Fruit fly (Drosophila melanogaster) whole organism, embryonic: ENCODE data around the gene Mondo.

ENCODE experiments used
- Awh ChIP-seq: fragments of 200-800 bp; sonication (Bioruptor generic); IDR thresholded peaks from 2 replicates; pipeline ENCODE4, ENCODE4 v1.3.6; 2022; ENCODE audit warnings: missing biosample characterization, missing genetic modification characterization
- CG13287 ChIP-seq: fragments of 200-800 bp; sonication (Bioruptor generic); IDR thresholded peaks from 2 replicates; pipeline ENCODE4 v1.3.6; 2022; ENCODE audit warnings: missing biosample characterization, missing genetic modification characterization; ENCODE audit not compliant: partially characterized antibody
- CG18011 ChIP-seq: fragments of 200-800 bp; sonication (Bioruptor generic); optimal IDR thresholded peaks from 2 replicates; lab custom pipeline; 2017; ENCODE audit warnings: missing biosample characterization, missing genetic modification characterization, mild to moderate bottlenecking, moderate library complexity, missing genotype
- CG18599 ChIP-seq: fragments of 200-800 bp; sonication (Bioruptor generic); optimal IDR thresholded peaks from 3 replicates; lab custom pipeline; 2017; ENCODE audit warnings: missing biosample characterization, missing genetic modification characterization, mild to moderate bottlenecking, moderate library complexity, missing genetic modification reagents
- CG2199 ChIP-seq: fragments of 200-800 bp; sonication (Bioruptor generic); IDR thresholded peaks from 3 replicates; pipeline ENCODE4 v1.3.6; 2022; ENCODE audit warnings: missing biosample characterization, missing genetic modification characterization
- CG3065 ChIP-seq: fragments of 200-800 bp; sonication (Bioruptor generic); optimal IDR thresholded peaks from 2 replicates; lab custom pipeline; 2016; ENCODE audit warnings: missing biosample characterization, missing genetic modification characterization
- CG3281 ChIP-seq: fragments of 200-800 bp; sonication (Bioruptor generic); optimal IDR thresholded peaks from 3 replicates; lab custom pipeline; 2017; ENCODE audit warnings: missing biosample characterization, mild to moderate bottlenecking, missing genetic modification characterization
- CG34422 ChIP-seq: fragments of 200-800 bp; sonication (Bioruptor generic); IDR thresholded peaks from 3 replicates; pipeline ENCODE4 v1.3.6; 2022; ENCODE audit warnings: missing biosample characterization, missing genetic modification characterization
- CG42726 ChIP-seq: fragments of 200-800 bp; sonication (Bioruptor generic); IDR thresholded peaks from 2 replicates; pipeline ENCODE4 v1.3.6; 2022; ENCODE audit warnings: missing biosample characterization, missing genetic modification characterization; ENCODE audit not compliant: partially characterized antibody
- CG4360 ChIP-seq: fragments of 200-800 bp; sonication (Bioruptor generic); IDR thresholded peaks from 2 replicates; pipeline ENCODE4 v1.3.6; 2022; ENCODE audit warnings: missing biosample characterization, missing genetic modification characterization
- CG5953 ChIP-seq: fragments of 200-800 bp; sonication (Bioruptor generic); IDR thresholded peaks from 2 replicates; pipeline ENCODE4 v1.3.6; 2022; ENCODE audit warnings: missing biosample characterization, missing genetic modification characterization
- CG7987 ChIP-seq: fragments of 200-800 bp; sonication (Bioruptor generic); optimal IDR thresholded peaks from 2 replicates; lab custom pipeline; 2018; ENCODE audit warnings: missing biosample characterization, mild to moderate bottlenecking, missing genetic modification characterization, moderate library complexity
- CG9727 ChIP-seq: fragments of 200-800 bp; sonication (Bioruptor generic); optimal IDR thresholded peaks from 3 replicates; lab custom pipeline; 2017; ENCODE audit warnings: missing biosample characterization, mild to moderate bottlenecking, missing genetic modification characterization
- CkIIα-i1 ChIP-seq: fragments of 200-800 bp; sonication (Bioruptor generic); IDR thresholded peaks from 2 replicates; pipeline ENCODE4 v1.3.6; 2022; ENCODE audit warnings: missing biosample characterization, missing genetic modification characterization
- Dbx ChIP-seq: fragments of 200-800 bp; sonication (Bioruptor generic); IDR thresholded peaks from 3 replicates; pipeline ENCODE4 v1.3.6; 2022; ENCODE audit warnings: missing biosample characterization, missing genetic modification characterization
- Doc2 ChIP-seq: fragments of 200-800 bp; sonication (Bioruptor generic); IDR thresholded peaks from 2 replicates; pipeline ENCODE4 v1.3.6; 2022; ENCODE audit warnings: missing biosample characterization, missing genetic modification characterization
- Doc3 ChIP-seq: fragments of 200-800 bp; sonication (Bioruptor generic); IDR thresholded peaks from 3 replicates; pipeline ENCODE4 v1.3.6; 2022; ENCODE audit warnings: missing biosample characterization, missing genetic modification characterization; ENCODE audit not compliant: partially characterized antibody
- E2f2 ChIP-seq: fragments of 200-800 bp; sonication (Bioruptor generic); IDR thresholded peaks from 2 replicates; pipeline ENCODE4 v1.3.6; 2022; ENCODE audit warnings: missing biosample characterization, missing genetic modification characterization
- Gug ChIP-seq: fragments of 200-800 bp; sonication (Bioruptor generic); IDR thresholded peaks from 4 replicates; pipeline ENCODE4 v1.3.6; 2022; ENCODE audit warnings: missing biosample characterization, missing genetic modification characterization
- HLHmδ ChIP-seq: fragments of 200-800 bp; sonication (Bioruptor generic); optimal IDR thresholded peaks from 2 replicates; lab custom pipeline; 2018; ENCODE audit warnings: missing biosample characterization, mild to moderate bottlenecking, missing genetic modification characterization, moderate library complexity
- Hey ChIP-seq: fragments of 200-800 bp; sonication (Bioruptor generic); optimal IDR thresholded peaks from 3 replicates; lab custom pipeline; 2018; ENCODE audit warnings: missing biosample characterization, mild to moderate bottlenecking, missing genetic modification characterization
- Hmr ChIP-seq: fragments of 200-800 bp; sonication (Bioruptor generic); optimal IDR thresholded peaks from 3 replicates; lab custom pipeline; 2017; ENCODE audit warnings: mild to moderate bottlenecking, missing biosample characterization, missing genetic modification reagents, missing genetic modification characterization
- Pdp1 ChIP-seq, 2 experiments: fragments of 200-800 bp; sonication (Bioruptor generic); optimal IDR thresholded peaks; 3 replicates each; lab custom pipeline; 2016; ENCODE audit warnings: missing biosample characterization in 2 of 2, missing genetic modification characterization in 2 of 2, mild to moderate bottlenecking in 1 of 2, moderate library complexity in 1 of 2
- Sox100B ChIP-seq: fragments of 200-800 bp; sonication (Bioruptor generic); optimal IDR thresholded peaks from 3 replicates; lab custom pipeline; 2018; ENCODE audit warnings: missing biosample characterization, mild to moderate bottlenecking, missing genetic modification characterization
- Trl ChIP-seq, 3 experiments: fragments of >200 bp in 2 of 3; fragments of 200-800 bp in 1 of 3; sonication (Bioruptor generic) in 1 of 3; optimal IDR thresholded peaks; 2 replicates in 1 of 3; 3 replicates in 2 of 3; lab custom pipeline; 2016 to 2017; ENCODE audit warnings: missing biosample characterization in 1 of 3, missing genetic modification characterization in 1 of 3
- cg ChIP-seq: fragments of 200-800 bp; sonication (Bioruptor generic); optimal IDR thresholded peaks from 3 replicates; lab custom pipeline; 2019; ENCODE audit warnings: missing biosample characterization, mild to moderate bottlenecking, missing genetic modification characterization, moderate library complexity
- chinmo ChIP-seq: fragments of 200-800 bp; sonication (Bioruptor generic); IDR thresholded peaks from 4 replicates; pipeline ENCODE4 v1.3.6; 2022; ENCODE audit warnings: missing biosample characterization, missing genetic modification characterization; ENCODE audit not compliant: partially characterized antibody
- ci ChIP-seq: fragments of 200-800 bp; sonication (Bioruptor generic); IDR thresholded peaks from 3 replicates; pipeline ENCODE4 v1.3.6; 2022; ENCODE audit warnings: missing biosample characterization, missing genetic modification characterization
- crol ChIP-seq: fragments of 200-800 bp; sonication (Bioruptor generic); IDR thresholded peaks from 2 replicates; pipeline ENCODE4 v1.3.6; 2022; ENCODE audit warnings: missing biosample characterization, missing genetic modification characterization
- cwo ChIP-seq: fragments of 200-800 bp; sonication (Bioruptor generic); optimal IDR thresholded peaks from 3 replicates; lab custom pipeline; 2017; ENCODE audit warnings: missing biosample characterization, missing genetic modification characterization, mild to moderate bottlenecking, moderate library complexity, missing genetic modification reagents
- dimm ChIP-seq: fragments of 200-800 bp; sonication (Bioruptor generic); IDR thresholded peaks from 2 replicates; pipeline ENCODE4 v1.3.6; 2022; ENCODE audit warnings: missing biosample characterization, missing genetic modification characterization
- ftz-f1 ChIP-seq: fragments of 200-800 bp; sonication (Bioruptor generic); optimal IDR thresholded peaks from 2 replicates; lab custom pipeline; 2016; ENCODE audit warnings: missing biosample characterization, missing genetic modification characterization
- grau ChIP-seq: fragments of 200-800 bp; optimal IDR thresholded peaks from 3 replicates; lab custom pipeline; 2019; ENCODE audit warnings: missing biosample characterization, mild to moderate bottlenecking, missing genetic modification characterization, moderate library complexity
- gro ChIP-seq: fragments of 200-800 bp; sonication (Bioruptor generic); optimal IDR thresholded peaks from 2 replicates; lab custom pipeline; 2016; ENCODE audit warnings: missing biosample characterization, missing genetic modification characterization
- ind ChIP-seq: fragments of 200-800 bp; sonication (Bioruptor generic); optimal IDR thresholded peaks from 3 replicates; lab custom pipeline; 2016; ENCODE audit warnings: missing biosample characterization, missing genetic modification characterization
- kay ChIP-seq: fragments of 200-800 bp; sonication (Bioruptor generic); optimal IDR thresholded peaks from 2 replicates; lab custom pipeline; 2016; ENCODE audit warnings: missing biosample characterization, missing genetic modification characterization
- kni ChIP-seq: fragments of 200-800 bp; sonication (Bioruptor generic); optimal IDR thresholded peaks from 3 replicates; lab custom pipeline; 2017; ENCODE audit warnings: mild to moderate bottlenecking, missing biosample characterization, missing genetic modification reagents, missing genetic modification characterization
- lab ChIP-seq: fragments of 200-800 bp; sonication (Bioruptor generic); optimal IDR thresholded peaks from 3 replicates; lab custom pipeline; 2017; ENCODE audit warnings: missing biosample characterization, missing genetic modification characterization, mild to moderate bottlenecking, moderate library complexity, missing genetic modification reagents
- luna ChIP-seq: fragments of 200-800 bp; sonication (Bioruptor generic); optimal IDR thresholded peaks from 2 replicates; lab custom pipeline; 2016; ENCODE audit warnings: missing biosample characterization, missing genetic modification characterization
- nerfin-1 ChIP-seq: fragments of 200-800 bp; sonication (Bioruptor generic); optimal IDR thresholded peaks from 3 replicates; lab custom pipeline; 2019; ENCODE audit warnings: missing biosample characterization, mild to moderate bottlenecking, missing genetic modification characterization, moderate library complexity
- rib ChIP-seq: fragments of 200-800 bp; sonication (Bioruptor generic); IDR thresholded peaks from 2 replicates; pipeline ENCODE4 v1.3.6; 2022; ENCODE audit warnings: missing biosample characterization, missing genetic modification characterization
- sens ChIP-seq: fragments of 200-800 bp; sonication (Bioruptor generic); peaks from one replicate; lab custom pipeline; 2016; ENCODE audit warnings: missing biosample characterization, missing genetic modification characterization
- sim ChIP-seq: fragments of 200-800 bp; sonication (Bioruptor generic); IDR thresholded peaks from 2 replicates; pipeline ENCODE4 v1.3.6; 2022; ENCODE audit warnings: missing biosample characterization, missing genetic modification characterization
- so ChIP-seq: fragments of 200-800 bp; sonication (Bioruptor generic); IDR thresholded peaks from 3 replicates; pipeline ENCODE4 v1.3.6; 2022; ENCODE audit warnings: missing biosample characterization, missing genetic modification characterization
- sob ChIP-seq: fragments of 200-800 bp; sonication (Bioruptor generic); IDR thresholded peaks from 2 replicates; pipeline ENCODE4 v1.3.6; 2022; ENCODE audit warnings: missing biosample characterization, missing genetic modification characterization
- sug ChIP-seq: fragments of 200-800 bp; optimal IDR thresholded peaks from 2 replicates; lab custom pipeline; 2019; ENCODE audit warnings: missing biosample characterization, mild to moderate bottlenecking, missing genetic modification characterization, moderate library complexity
- zen2 ChIP-seq: fragments of 200-800 bp; sonication (Bioruptor generic); IDR thresholded peaks from 3 replicates; pipeline ENCODE4 v1.3.6; 2022; ENCODE audit warnings: missing biosample characterization, missing genetic modification characterization; ENCODE audit not compliant: partially characterized antibody

Mondo gene

DNA sequence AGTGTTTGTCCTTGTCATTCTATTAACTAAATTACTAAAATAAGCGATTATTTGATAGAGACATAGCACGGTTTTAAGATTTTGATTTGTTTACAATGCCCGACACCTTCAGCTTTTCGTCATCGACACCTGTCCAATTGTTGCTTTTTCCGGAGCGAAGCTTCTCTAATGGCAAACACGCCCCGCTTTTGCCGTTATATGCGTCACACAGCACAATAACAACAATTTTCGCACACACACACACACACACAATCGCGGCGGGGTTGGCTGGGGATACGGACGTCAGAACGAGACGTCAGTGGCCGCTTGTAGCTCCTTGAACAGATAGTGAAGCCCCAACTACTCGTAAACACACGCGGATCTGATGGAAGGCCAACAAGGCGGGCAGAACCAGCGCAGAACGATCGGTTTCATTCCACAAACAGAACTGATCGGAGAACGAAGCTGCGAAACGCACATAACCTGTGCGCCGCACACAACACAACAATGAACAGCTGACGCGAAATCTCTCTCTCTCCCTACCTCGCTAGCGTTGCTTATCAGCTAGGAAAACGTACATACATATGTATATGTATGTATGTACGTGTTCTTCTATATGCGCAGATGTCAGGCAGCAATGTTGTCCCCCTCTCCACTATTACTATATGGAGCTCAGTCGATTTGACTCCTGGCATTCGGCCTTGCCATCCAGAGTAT lies 644 bp downstream of the Mondo start (continued):
- peak; percentile 53; the same call in 2 of the 3 replicates for TF ChIP-seq so
- TF ChIP-seq Doc3 (GFP tag; lab: Robert Waterston, UW): no peak
- peak; percentile 21 for TF ChIP-seq kay (GFP tag; lab: Kevin White, UChicago)
- TF ChIP-seq nerfin-1: peak; percentile 30
- TF ChIP-seq gro (GFP tag; lab: Kevin White, UChicago): peak; percentile 58
- peak; percentile 12 for TF ChIP-seq CG9727 (GFP tag; lab: Kevin White, UChicago)
- TF ChIP-seq grau: peak; percentile 25
- 0 out of 4 replicates have a peak, but pooled peaks have one; percentile 8 for TF ChIP-seq Gug (GFP tag; lab: Robert Waterston, UW)
- TF ChIP-seq cg (GFP tag; lab: Kevin White, UChicago): peak; percentile 80
- TF ChIP-seq chinmo: peak; percentile 84; the same call in 2 of the 4 replicates
- no peak for TF ChIP-seq ind
- peak; percentile 85 for TF ChIP-seq CG2199 (GFP tag; lab: Robert Waterston, UW)
- peak; percentile 47; the same call in 1 of the 2 replicates for TF ChIP-seq sob (GFP tag; lab: Robert Waterston, UW)
- 0 out of 2 replicates have a peak, but pooled peaks have one; percentile 43 for TF ChIP-seq crol
- TF ChIP-seq HLHmδ (GFP tag; lab: Kevin White, UChicago): peak; percentile 3
- TF ChIP-seq CG13287 (GFP tag; lab: Robert Waterston, UW): peak; percentile 57; the same call in 1 of the 2 replicates
- peak; percentile 71; the same call in 1 of the 3 replicates for TF ChIP-seq Dbx (GFP tag; lab: Robert Waterston, UW)
- TF ChIP-seq CG18011 (GFP tag; lab: Kevin White, UChicago): peak; percentile 30
- 0 out of 2 replicates have a peak, but pooled peaks have one; percentile 32 for TF ChIP-seq CG5953 (GFP tag; lab: Robert Waterston, UW)
- 0 out of 2 replicates have a peak, but pooled peaks have one; percentile 26 for TF ChIP-seq E2f2 (GFP tag; lab: Robert Waterston, UW)
- TF ChIP-seq Awh (GFP tag; lab: Robert Waterston, UW): no peak
- no peak for TF ChIP-seq CG3065 (GFP tag; lab: Kevin White, UChicago)
- TF ChIP-seq sim (GFP tag; lab: Robert Waterston, UW): 0 out of 2 replicates have a peak, but pooled peaks have one; percentile 46
- peak; percentile 26 for TF ChIP-seq kni (GFP tag; lab: Kevin White, UChicago)
- TF ChIP-seq Doc2 (GFP tag; lab: Robert Waterston, UW): no peak
- no peak for TF ChIP-seq dimm (GFP tag; lab: Robert Waterston, UW)
- no peak for TF ChIP-seq CkIIα-i1 (GFP tag; lab: Robert Waterston, UW)
- TF ChIP-seq Hey: peak; percentile 28
- no peak for TF ChIP-seq luna (GFP tag; lab: Kevin White, UChicago)
- TF ChIP-seq ftz-f1 (GFP tag; lab: Kevin White, UChicago): peak; percentile 80
- TF ChIP-seq CG18599 (GFP tag; lab: Kevin White, UChicago): peak; percentile 60
- TF ChIP-seq cwo: peak; percentile 69
- TF ChIP-seq CG7987 (GFP tag; lab: Kevin White, UChicago): peak; percentile 82
- TF ChIP-seq Pdp1 (GFP tag; optimal IDR thresholded peaks at IDR 0.05; lab: Kevin White, UChicago): peak in 1 of 2 experiments; percentile 83
- TF ChIP-seq CG3281: peak; percentile 34
- no peak for TF ChIP-seq zen2 (GFP tag; lab: Robert Waterston, UW)
- peak; percentile 85 for TF ChIP-seq rib (GFP tag; lab: Robert Waterston, UW)
- TF ChIP-seq ci (GFP tag; lab: Robert Waterston, UW): peak; percentile 39; the same call in 1 of the 3 replicates
- no peak for TF ChIP-seq CG4360 (GFP tag; lab: Robert Waterston, UW)
- peak; percentile 38 to 63 for TF ChIP-seq Trl (optimal IDR thresholded peaks at IDR 0.05; lab: Kevin White, UChicago)
- TF ChIP-seq Trl (GFP tag; optimal IDR thresholded peaks at IDR 0.05; lab: Kevin White, UChicago): no peak
- TF ChIP-seq Hmr (GFP tag; lab: Kevin White, UChicago): peak; percentile 33
- TF ChIP-seq sug (tag; lab: Kevin White, UChicago): peak; percentile 86
- TF ChIP-seq Sox100B: no peak
- TF ChIP-seq sens (GFP tag; lab: Kevin White, UChicago): peak; percentile 68
- peak; percentile 62; the same call in 1 of the 2 replicates for TF ChIP-seq CG42726 (GFP tag; lab: Robert Waterston, UW)
- peak; percentile 83; the same call in 1 of the 3 replicates for TF ChIP-seq CG34422 (GFP tag; lab: Robert Waterston, UW)
- TF ChIP-seq lab (GFP tag; lab: Kevin White, UChicago): peak; percentile 56
